Worm (Caenorhabditis elegans): Measurements from ENCODE around the gene ZK1248.4.

The ZK1248.4 gene

ce11 chrII:5860621-5861020 is 42.2 kb downstream of the ZK1248.4 start:
- no peak for TF ChIP-seq aly-2 (tag; optimal IDR thresholded peaks at IDR 0.05)
- no peak for TF ChIP-seq snpc-4 (tag; optimal IDR thresholded peaks at IDR 0.05)
- TF ChIP-seq mab-5 (tag; optimal IDR thresholded peaks at IDR 0.05), result no peak
- no peak for TF ChIP-seq ztf-4 (tag; optimal IDR thresholded peaks at IDR 0.05)
- no peak for TF ChIP-seq ZK546.5 (tag; optimal IDR thresholded peaks at IDR 0.05)
- no peak for TF ChIP-seq ceh-82 (tag; optimal IDR thresholded peaks at IDR 0.05)
- no peak for TF ChIP-seq unc-62 (GFP tag; optimal IDR thresholded peaks at IDR 0.05)
- no peak for TF ChIP-seq unc-55 (GFP tag; optimal IDR thresholded peaks at IDR 0.05)
- no peak for TF ChIP-seq blmp-1 (tag; optimal IDR thresholded peaks at IDR 0.05; ENCODE audit: insufficient read depth)
- TF ChIP-seq Y55F3AM.14 (GFP tag; optimal IDR thresholded peaks at IDR 0.05), result no peak
- no peak for TF ChIP-seq nhr-6 (tag; optimal IDR thresholded peaks at IDR 0.05)

- TF ChIP-seq nhr-77 (tag; optimal IDR thresholded peaks at IDR 0.05) (no peak), zag-1 (tag; optimal IDR thresholded peaks at IDR 0.05) (no peak), fos-1 (tag; optimal IDR thresholded peaks at IDR 0.05) (peak; percentile 50), mbf-1 (tag; optimal IDR thresholded peaks at IDR 0.05) (no peak), ceh-16 (tag; optimal IDR thresholded peaks at IDR 0.05) (no peak), lin-11 (tag; optimal IDR thresholded peaks at IDR 0.05) (no peak), elt-3 (tag; optimal IDR thresholded peaks at IDR 0.05) (no peak), lsy-2 (tag; optimal IDR thresholded peaks at IDR 0.05) (no peak)
Measured at ce11 chrII:5863893-5864292, 45.5 kb downstream of the ZK1248.4 start, which contains the start of gene tag-234. Gene tag-234 (plus strand): TSS chrII:5864193.

- TF ChIP-seq nhr-12 (tag; optimal IDR thresholded peaks at IDR 0.05) (no peak), nhr-129 (tag; optimal IDR thresholded peaks at IDR 0.05) (no peak), fos-1 (tag; optimal IDR thresholded peaks at IDR 0.05) (peak; percentile 89)
Measured at ce11 chrII:5865405-5866308, 47.3 kb downstream of the ZK1248.4 start, which contains the start of gene F55C12.19. Gene F55C12.19 (plus strand): TSS chrII:5866139.

ce11 chrII:5866920-5867319 is 48.5 kb downstream of the ZK1248.4 start:
- no peak for TF ChIP-seq ceh-82 (tag; optimal IDR thresholded peaks at IDR 0.05)
